Worm (Caenorhabditis elegans) whole organism, L2 larva: ENCODE results near the gene W04H10.2.

Source experiments
- R02D3.7 ChIP-seq: fragments of 150-350 bp; optimal IDR thresholded peaks from 2 replicates; lab custom pipeline; 2014; ENCODE audit warnings: missing biosample characterization, missing genetic modification characterization
- Y55F3AM.14 ChIP-seq: fragments of 200-800 bp; sonication (Bioruptor generic); optimal IDR thresholded peaks from 2 replicates; lab custom pipeline; 2018; ENCODE audit warnings: mild to moderate bottlenecking, missing genetic modification characterization, missing compliant biosample characterization
- ZK546.5 ChIP-seq: sonication (generic microtip); optimal IDR thresholded peaks from 2 replicates; lab custom pipeline; 2017; ENCODE audit warnings: missing biosample characterization, missing genetic modification characterization
- ama-1 ChIP-seq: fragments of 150-350 bp; optimal IDR thresholded peaks from 2 replicates; lab custom pipeline; 2018; ENCODE audit warnings: inconsistent platforms
- crh-2 ChIP-seq: sonication (generic microtip); optimal IDR thresholded peaks from 2 replicates; lab custom pipeline; 2017; ENCODE audit warnings: missing biosample characterization, missing genetic modification characterization
- fos-1 ChIP-seq: fragments of 150-350 bp; optimal IDR thresholded peaks from 2 replicates; lab custom pipeline; 2014; ENCODE audit warnings: missing biosample characterization, missing genetic modification characterization
- nhr-10 ChIP-seq: sonication (generic microtip); optimal IDR thresholded peaks from 2 replicates; lab custom pipeline; 2017; ENCODE audit warnings: missing biosample characterization, missing genetic modification characterization
- nhr-237 ChIP-seq: fragments of 150-350 bp; optimal IDR thresholded peaks from 2 replicates; lab custom pipeline; 2014; ENCODE audit warnings: missing biosample characterization, missing genetic modification characterization
- unc-39 ChIP-seq: fragments of 150-350 bp; optimal IDR thresholded peaks from 2 replicates; lab custom pipeline; 2014; ENCODE audit warnings: missing biosample characterization, missing genetic modification characterization
- unc-62 ChIP-seq: fragments of 150-350 bp; optimal IDR thresholded peaks from 2 replicates; lab custom pipeline; 2014; ENCODE audit warnings: missing biosample characterization, missing genetic modification reagents, missing genetic modification characterization
- ztf-11 ChIP-seq: sonication (generic microtip); optimal IDR thresholded peaks from 2 replicates; lab custom pipeline; 2017; ENCODE audit warnings: missing biosample characterization, missing genetic modification characterization

ce11 chrII:577632-578031, 27.7 kb upstream of the W04H10.2 start, which contains the start of gene W08F4.7:
- TF ChIP-seq nhr-237 (tag; lab: Kevin White, UChicago), result no peak
- TF ChIP-seq ZK546.5 (tag; lab: Kevin White, UChicago), result no peak
- no peak for TF ChIP-seq unc-62 (GFP tag; lab: Kevin White, UChicago)
- TF ChIP-seq ama-1 (lab: Kevin White, UChicago), result no peak
- no peak for TF ChIP-seq crh-2 (tag; lab: Kevin White, UChicago)
- TF ChIP-seq Y55F3AM.14, result no peak
- no peak for TF ChIP-seq nhr-10 (tag; lab: Kevin White, UChicago)
- TF ChIP-seq ztf-11 (tag; lab: Kevin White, UChicago), result no peak
- TF ChIP-seq R02D3.7 (tag; lab: Kevin White, UChicago), result no peak
- no peak for TF ChIP-seq unc-39 (tag; lab: Kevin White, UChicago)
- TF ChIP-seq fos-1, result no peak
